Worm (Caenorhabditis elegans) whole organism, L4 larva: ENCODE results near the gene cec-5.
A peak's percentile ranks its signal among the peaks of the same experiment; 100 is the strongest.

Experiments
- F26F4.8 ChIP-seq: fragments of 200-800 bp; sonication (Bioruptor generic); conservative IDR thresholded peaks from 2 replicates; pipeline ENCODE4 v1.3.6; 2022; ENCODE audit warnings: missing genetic modification characterization, missing compliant biosample characterization
- F44E2.7 ChIP-seq: fragments of 200-800 bp; sonication (Bioruptor generic); IDR thresholded peaks from 2 replicates; pipeline ENCODE4 v2.1.2; 2022; ENCODE audit warnings: missing genetic modification characterization, missing compliant biosample characterization
- F49E8.2 ChIP-seq: sonication (generic microtip); optimal IDR thresholded peaks from 2 replicates; lab custom pipeline; 2016; ENCODE audit warnings: missing compliant biosample characterization, mild to moderate bottlenecking, missing genetic modification characterization, borderline replicate concordance
- R02D3.7 ChIP-seq: fragments of 150-350 bp; sonication (generic microtip); optimal IDR thresholded peaks from 3 replicates; lab custom pipeline; 2014; ENCODE audit warnings: missing biosample characterization, missing genetic modification characterization
- Y105C5A.15 ChIP-seq: fragments of 200-800 bp; sonication (Bioruptor generic); IDR thresholded peaks from 2 replicates; pipeline ENCODE4 v1.3.6; 2022; ENCODE audit warnings: missing genetic modification characterization, missing compliant biosample characterization
- Y48G9A.11 ChIP-seq: fragments of 200-800 bp; sonication (Bioruptor generic); IDR thresholded peaks from 2 replicates; pipeline ENCODE4 v1.3.6; 2022; ENCODE audit warnings: missing genetic modification reagents, missing genetic modification characterization, missing compliant biosample characterization
- Y75B8A.6 ChIP-seq: fragments of 200-800 bp; sonication (Bioruptor generic); IDR thresholded peaks from 2 replicates; pipeline ENCODE4 v1.3.6; 2022; ENCODE audit warnings: missing genetic modification reagents, missing genetic modification characterization, missing compliant biosample characterization
- ZK337.2 ChIP-seq: fragments of 200-800 bp; sonication (Bioruptor generic); IDR thresholded peaks from 2 replicates; pipeline ENCODE4 v1.3.6; 2022; ENCODE audit warnings: missing genetic modification reagents, missing genetic modification characterization, missing compliant biosample characterization
- ZK546.5 ChIP-seq, 2 experiments: sonication (generic microtip); optimal IDR thresholded peaks; 2 replicates each; lab custom pipeline; 2017; ENCODE audit warnings: missing biosample characterization in 2 of 2, missing genetic modification characterization in 2 of 2
- ceh-28 ChIP-seq: fragments of 150-350 bp; optimal IDR thresholded peaks from 2 replicates; lab custom pipeline; 2014; ENCODE audit warnings: missing biosample characterization, missing genetic modification reagents, missing genetic modification characterization
- ceh-32 ChIP-seq: sonication (generic microtip); optimal IDR thresholded peaks from 2 replicates; lab custom pipeline; 2016; ENCODE audit warnings: mild to moderate bottlenecking, missing genetic modification characterization, missing compliant biosample characterization; ENCODE audit not compliant: poor library complexity
- ceh-62 ChIP-seq: sonication (generic microtip); optimal IDR thresholded peaks from 2 replicates; lab custom pipeline; 2017; ENCODE audit warnings: missing biosample characterization, missing genetic modification characterization
- daf-16 ChIP-seq, 3 experiments: sonication (generic microtip); optimal IDR thresholded peaks; 2 replicates each; lab custom pipeline; 2016 to 2017; ENCODE audit warnings: missing genetic modification characterization in 3 of 3, missing genetic modification reagents in 3 of 3, mild to moderate bottlenecking in 2 of 3, missing compliant biosample characterization in 2 of 3, missing biosample characterization in 1 of 3, moderate library complexity in 1 of 3
- daf-8 ChIP-seq: fragments of 200-800 bp; sonication (Bioruptor generic); IDR thresholded peaks from 2 replicates; pipeline ENCODE4 v1.3.6; 2022; ENCODE audit warnings: missing genetic modification characterization, missing compliant biosample characterization
- dmd-6 ChIP-seq: fragments of 200-800 bp; sonication (Bioruptor generic); IDR thresholded peaks from 2 replicates; pipeline ENCODE4 v1.3.6; 2022; ENCODE audit warnings: missing genetic modification reagents, missing genetic modification characterization, missing compliant biosample characterization
- dmd-9 ChIP-seq: fragments of 200-800 bp; sonication (Bioruptor generic); IDR thresholded peaks from 2 replicates; pipeline ENCODE4 v1.3.6; 2022; ENCODE audit warnings: missing genetic modification reagents, missing genetic modification characterization, missing compliant biosample characterization
- dpl-1 ChIP-seq: fragments of 150-350 bp; optimal IDR thresholded peaks from 2 replicates; lab custom pipeline; 2014; ENCODE audit warnings: missing biosample characterization, missing genetic modification reagents, missing genetic modification characterization
- egl-43 ChIP-seq: fragments of 200-800 bp; sonication (Bioruptor generic); IDR thresholded peaks from 2 replicates; pipeline ENCODE4 v1.3.6; 2022; ENCODE audit warnings: missing genetic modification reagents, missing genetic modification characterization, missing compliant biosample characterization
- fkh-10 ChIP-seq: fragments of 150-350 bp; optimal IDR thresholded peaks from 2 replicates; lab custom pipeline; 2014; ENCODE audit warnings: missing biosample characterization, missing genetic modification reagents, missing genetic modification characterization
- gei-8 ChIP-seq: fragments of 200-800 bp; sonication (Bioruptor generic); optimal IDR thresholded peaks from 2 replicates; lab custom pipeline; 2018; ENCODE audit warnings: mild to moderate bottlenecking, missing genetic modification characterization, missing compliant biosample characterization
- hlh-11 ChIP-seq: fragments of 200-800 bp; sonication (Bioruptor generic); optimal IDR thresholded peaks from 2 replicates; lab custom pipeline; 2018; ENCODE audit warnings: mild to moderate bottlenecking, missing genetic modification characterization, missing compliant biosample characterization
- lim-7 ChIP-seq: fragments of 200-800 bp; sonication (Bioruptor generic); IDR thresholded peaks from 2 replicates; pipeline ENCODE4 v1.3.6; 2022; ENCODE audit warnings: missing genetic modification characterization, missing compliant biosample characterization
- lin-1 ChIP-seq: fragments of 200-800 bp; sonication (Bioruptor generic); IDR thresholded peaks from 2 replicates; pipeline ENCODE4 v1.3.6; 2022; ENCODE audit warnings: missing genetic modification reagents, missing genetic modification characterization, missing compliant biosample characterization
- lin-13 ChIP-seq: fragments of 150-350 bp; optimal IDR thresholded peaks from 2 replicates; lab custom pipeline; 2014; ENCODE audit warnings: missing biosample characterization, missing genetic modification reagents, missing genetic modification characterization
- lin-29 ChIP-seq: fragments of 200-800 bp; sonication (Bioruptor generic); IDR thresholded peaks from 2 replicates; pipeline ENCODE4 v1.3.6; 2022; ENCODE audit warnings: missing genetic modification reagents, missing genetic modification characterization, missing compliant biosample characterization
- lir-3 ChIP-seq: sonication (generic microtip); optimal IDR thresholded peaks from 2 replicates; lab custom pipeline; 2016; ENCODE audit warnings: mild to moderate bottlenecking, missing genetic modification characterization, missing compliant biosample characterization
- lsy-2 ChIP-seq, 2 experiments: fragments of 150-350 bp in 1 of 2; sonication (generic microtip) in 1 of 2; optimal IDR thresholded peaks; 2 replicates each; lab custom pipeline; 2014 to 2017; ENCODE audit warnings: missing biosample characterization in 2 of 2, missing genetic modification characterization in 2 of 2
- madf-9 ChIP-seq: fragments of 200-800 bp; sonication (Bioruptor generic); conservative IDR thresholded peaks from 2 replicates; pipeline ENCODE4 v1.3.6; 2022; ENCODE audit warnings: missing genetic modification reagents, missing genetic modification characterization, missing compliant biosample characterization
- mdl-1 ChIP-seq, 2 experiments: fragments of 150-350 bp in 1 of 2; sonication (generic microtip) in 1 of 2; optimal IDR thresholded peaks; 2 replicates each; lab custom pipeline; 2014 to 2017; ENCODE audit warnings: missing biosample characterization in 2 of 2, missing genetic modification characterization in 2 of 2
- mdt-29 ChIP-seq: fragments of 200-800 bp; sonication (Bioruptor generic); IDR thresholded peaks from 2 replicates; pipeline ENCODE4 v1.3.6; 2022; ENCODE audit warnings: missing genetic modification reagents, missing genetic modification characterization, missing compliant biosample characterization
- mep-1 ChIP-seq: fragments of 150-350 bp; sonication (generic microtip); optimal IDR thresholded peaks from 3 replicates; lab custom pipeline; 2014; ENCODE audit warnings: missing biosample characterization, missing genetic modification characterization
- mxl-2 ChIP-seq: fragments of 200-800 bp; sonication (Bioruptor generic); conservative IDR thresholded peaks from 2 replicates; pipeline ENCODE4 v1.3.6; 2022; ENCODE audit warnings: missing genetic modification reagents, missing genetic modification characterization, missing compliant biosample characterization
- nhr-10 ChIP-seq: fragments of 150-350 bp; optimal IDR thresholded peaks from 2 replicates; lab custom pipeline; 2014; ENCODE audit warnings: missing biosample characterization, missing genetic modification characterization
- nhr-102 ChIP-seq: sonication (generic microtip); optimal IDR thresholded peaks from 2 replicates; lab custom pipeline; 2016; ENCODE audit warnings: mild to moderate bottlenecking, missing genetic modification characterization, moderate library complexity, missing compliant biosample characterization
- nhr-11 ChIP-seq: fragments of 150-350 bp; optimal IDR thresholded peaks from 2 replicates; lab custom pipeline; 2014; ENCODE audit warnings: missing biosample characterization, missing genetic modification characterization
- nhr-237 ChIP-seq: sonication (generic microtip); optimal IDR thresholded peaks from 2 replicates; lab custom pipeline; 2017; ENCODE audit warnings: missing biosample characterization, missing genetic modification characterization
- nhr-42 ChIP-seq: fragments of 200-800 bp; sonication (Bioruptor generic); IDR thresholded peaks from 2 replicates; pipeline ENCODE4 v1.3.6; 2022; ENCODE audit warnings: missing genetic modification characterization, missing compliant biosample characterization
- nhr-48 ChIP-seq: sonication (generic microtip); optimal IDR thresholded peaks from 2 replicates; lab custom pipeline; 2016; ENCODE audit warnings: mild to moderate bottlenecking, missing genetic modification characterization, missing compliant biosample characterization
- nhr-6 ChIP-seq: fragments of 150-350 bp; optimal IDR thresholded peaks from 2 replicates; lab custom pipeline; 2014; ENCODE audit warnings: missing biosample characterization, missing genetic modification characterization
- nhr-76 ChIP-seq: fragments of 150-350 bp; optimal IDR thresholded peaks from 2 replicates; lab custom pipeline; 2014; ENCODE audit warnings: missing biosample characterization, missing genetic modification characterization
- pha-4 ChIP-seq, 2 experiments: fragments of 150-350 bp in 1 of 2; fragments of 200-800 bp in 1 of 2; sonication (Bioruptor generic) in 1 of 2; IDR thresholded peaks in 1 of 2; optimal IDR thresholded peaks in 1 of 2; 2 replicates each; pipeline versions ENCODE4 v1.3.6 to Lab custom; 2014 to 2022; ENCODE audit warnings: missing genetic modification characterization in 2 of 2, missing genetic modification reagents in 2 of 2, missing biosample characterization in 1 of 2, missing compliant biosample characterization in 1 of 2
- php-3 ChIP-seq: fragments of 200-800 bp; sonication (Bioruptor generic); IDR thresholded peaks from 2 replicates; pipeline ENCODE4 v1.3.6; 2022; ENCODE audit warnings: missing genetic modification reagents, missing genetic modification characterization, missing compliant biosample characterization
- skn-1 ChIP-seq: fragments of 150-350 bp; optimal IDR thresholded peaks from 2 replicates; lab custom pipeline; 2014; ENCODE audit warnings: missing biosample characterization, missing genetic modification characterization
- snpc-4 ChIP-seq: fragments of 150-350 bp; optimal IDR thresholded peaks from 2 replicates; lab custom pipeline; 2014; ENCODE audit warnings: missing biosample characterization, missing genetic modification characterization
- spr-1 ChIP-seq: sonication (generic microtip); optimal IDR thresholded peaks from 2 replicates; lab custom pipeline; 2016; ENCODE audit warnings: mild to moderate bottlenecking, missing genetic modification characterization, missing compliant biosample characterization
- tag-97 ChIP-seq: fragments of 200-800 bp; sonication (Bioruptor generic); IDR thresholded peaks from 2 replicates; pipeline ENCODE4 v1.3.6; 2022; ENCODE audit warnings: missing genetic modification characterization, missing compliant biosample characterization
- vab-7 ChIP-seq: fragments of 200-800 bp; sonication (Bioruptor generic); IDR thresholded peaks from 2 replicates; pipeline ENCODE4 v1.3.6; 2022; ENCODE audit warnings: missing genetic modification reagents, missing genetic modification characterization, missing compliant biosample characterization
- zfp-2 ChIP-seq: sonication (generic microtip); optimal IDR thresholded peaks from 2 replicates; lab custom pipeline; 2016; ENCODE audit warnings: mild to moderate bottlenecking, missing genetic modification characterization, missing compliant biosample characterization
- zip-11 ChIP-seq: fragments of 200-800 bp; sonication (Bioruptor generic); IDR thresholded peaks from 2 replicates; pipeline ENCODE4 v1.3.6; 2022; ENCODE audit warnings: missing genetic modification characterization, missing compliant biosample characterization
- zip-2 ChIP-seq: fragments of 150-350 bp; optimal IDR thresholded peaks from 2 replicates; lab custom pipeline; 2014; ENCODE audit warnings: missing biosample characterization, missing genetic modification characterization

cec-5 gene

ce11 chrIV:7573944-7574343 is 6.0 kb downstream of the cec-5 start (continued):
- TF ChIP-seq zfp-2 (peak; percentile 73), pha-4 (GFP tag; IDR thresholded peaks at IDR 0.05; lab: Robert Waterston, UW) (peak; percentile 95), pha-4 (tag; optimal IDR thresholded peaks at IDR 0.05; lab: Kevin White, UChicago) (no peak), snpc-4 (tag; lab: Kevin White, UChicago) (no peak), Y105C5A.15 (peak; percentile 98), daf-8 (no peak), hlh-11 (tag; lab: Kevin White, UChicago) (peak; percentile 59), mdl-1 (tag; optimal IDR thresholded peaks at IDR 0.05; lab: Kevin White, UChicago) (peak in 1 of 2 experiments; percentile 21), zip-2 (peak; percentile 69), nhr-102 (peak; percentile 81), nhr-76 (tag; lab: Kevin White, UChicago) (no peak), nhr-11 (tag; lab: Kevin White, UChicago) (no peak), tag-97 (GFP tag; lab: Robert Waterston, UW) (no peak), nhr-237 (no peak), dpl-1 (GFP tag; lab: Kevin White, UChicago) (peak; percentile 65), Y48G9A.11 (GFP tag; lab: Robert Waterston, UW) (peak; percentile 89), ceh-28 (tag; lab: Kevin White, UChicago) (no peak), lin-29 (GFP tag; lab: Robert Waterston, UW) (peak; percentile 60; the same call in 1 of the 2 replicates), madf-9 (GFP tag; lab: Robert Waterston, UW) (peak; percentile 88), mxl-2 (GFP tag; lab: Robert Waterston, UW) (peak; percentile 80), F49E8.2 (tag; lab: Kevin White, UChicago) (peak; percentile 87), ceh-32 (tag; lab: Kevin White, UChicago) (peak; percentile 31), lsy-2 (tag; optimal IDR thresholded peaks at IDR 0.05; lab: Kevin White, UChicago) (peak in 1 of 2 experiments; percentile 75), nhr-48 (peak; percentile 81), nhr-42 (GFP tag; lab: Robert Waterston, UW) (peak; percentile 87), ZK337.2 (GFP tag; lab: Robert Waterston, UW) (peak; percentile 74; the same call in 1 of the 2 replicates), nhr-6 (tag; lab: Kevin White, UChicago) (peak; percentile 50), php-3 (GFP tag; lab: Robert Waterston, UW) (peak; percentile 89), lin-1 (peak; percentile 92), mep-1 (peak; percentile 86), ceh-62 (tag; lab: Kevin White, UChicago) (no peak), R02D3.7 (tag; lab: Kevin White, UChicago) (peak; percentile 34), mdt-29 (peak; percentile 81; the same call in 1 of the 2 replicates), daf-16 (GFP tag; optimal IDR thresholded peaks at IDR 0.05; lab: Kevin White, UChicago) (peak; percentile 73 to 97), daf-16 (tag; optimal IDR thresholded peaks at IDR 0.05; lab: Kevin White, UChicago) (peak; percentile 82), lir-3 (peak; percentile 85), F26F4.8 (GFP tag; lab: Robert Waterston, UW) (peak; percentile 97), dmd-6 (GFP tag; lab: Robert Waterston, UW) (peak; percentile 73), ZK546.5 (tag; optimal IDR thresholded peaks at IDR 0.05; lab: Kevin White, UChicago) (no peak), skn-1 (tag; lab: Kevin White, UChicago) (no peak), fkh-10 (GFP tag; lab: Kevin White, UChicago) (no peak), F44E2.7 (GFP tag; lab: Robert Waterston, UW) (peak; percentile 97), egl-43 (peak; percentile 98), dmd-9 (GFP tag; lab: Robert Waterston, UW) (peak; percentile 79; the same call in 1 of the 2 replicates), lin-13 (peak; percentile 83), zip-11 (GFP tag; lab: Robert Waterston, UW) (peak; percentile 68; the same call in 1 of the 2 replicates), vab-7 (GFP tag; lab: Robert Waterston, UW) (peak; percentile 95), gei-8 (GFP tag; lab: Kevin White, UChicago) (peak; percentile 92), Y75B8A.6 (GFP tag; lab: Robert Waterston, UW) (0 out of 2 replicates have a peak, but pooled peaks have one; percentile 33), lim-7 (GFP tag; lab: Robert Waterston, UW) (peak; percentile 100), spr-1 (tag; lab: Kevin White, UChicago) (peak; percentile 89), nhr-10 (tag; lab: Kevin White, UChicago) (no peak)
